Worm (Caenorhabditis elegans) whole organism, L1 larva: Measurements from ENCODE around the gene Y48G9A.7.

ENCODE experiments used
- ceh-82 ChIP-seq, 3 experiments: fragments of 150-350 bp in 1 of 3; sonication (generic microtip) in 2 of 3; optimal IDR thresholded peaks; 2 replicates each; lab custom pipeline; 2014 to 2017; ENCODE audit warnings: missing biosample characterization in 3 of 3, missing genetic modification characterization in 3 of 3
- efl-3 ChIP-seq: fragments of 200-800 bp; sonication (Bioruptor generic); optimal IDR thresholded peaks from 2 replicates; lab custom pipeline; 2018; ENCODE audit warnings: mild to moderate bottlenecking, missing genetic modification characterization, missing compliant biosample characterization
- egl-27 ChIP-seq, 2 experiments: fragments of 150-350 bp in 1 of 2; sonication (generic microtip); optimal IDR thresholded peaks; 3 replicates each; lab custom pipeline; 2017 to 2018; ENCODE audit warnings: missing biosample characterization in 2 of 2, missing genetic modification characterization in 2 of 2, missing genetic modification reagents in 2 of 2
- elt-3 ChIP-seq, 6 experiments: fragments of 150-350 bp in 1 of 6; sonication (generic microtip); optimal IDR thresholded peaks; 2 replicates each; lab custom pipeline; 2017 to 2018; ENCODE audit warnings: missing biosample characterization in 6 of 6, missing genetic modification characterization in 6 of 6, inconsistent platforms in 1 of 6
- jun-1 ChIP-seq: fragments of 150-350 bp; optimal IDR thresholded peaks from 2 replicates; lab custom pipeline; 2014; ENCODE audit warnings: missing biosample characterization, missing genetic modification reagents, missing genetic modification characterization
- lin-13 ChIP-seq: fragments of 150-350 bp; optimal IDR thresholded peaks from 2 replicates; lab custom pipeline; 2014; ENCODE audit warnings: missing biosample characterization, missing genetic modification reagents, missing genetic modification characterization
- nhr-237 ChIP-seq: fragments of 150-350 bp; optimal IDR thresholded peaks from 2 replicates; lab custom pipeline; 2014; ENCODE audit warnings: missing biosample characterization, missing genetic modification characterization
- rnt-1 ChIP-seq: sonication (generic microtip); optimal IDR thresholded peaks from 2 replicates; lab custom pipeline; 2016; ENCODE audit warnings: mild to moderate bottlenecking, missing genetic modification characterization, moderate library complexity, missing compliant biosample characterization
- sptf-1 ChIP-seq: fragments of 150-350 bp; optimal IDR thresholded peaks from 2 replicates; lab custom pipeline; 2014; ENCODE audit warnings: missing biosample characterization, missing genetic modification characterization
- sup-37 ChIP-seq: fragments of 200-800 bp; sonication (Bioruptor generic); optimal IDR thresholded peaks from 2 replicates; lab custom pipeline; 2018; ENCODE audit warnings: mild to moderate bottlenecking, missing genetic modification characterization, missing compliant biosample characterization
- zag-1 ChIP-seq: fragments of 150-350 bp; optimal IDR thresholded peaks from 2 replicates; lab custom pipeline; 2014; ENCODE audit warnings: missing biosample characterization, missing genetic modification characterization

DNA sequence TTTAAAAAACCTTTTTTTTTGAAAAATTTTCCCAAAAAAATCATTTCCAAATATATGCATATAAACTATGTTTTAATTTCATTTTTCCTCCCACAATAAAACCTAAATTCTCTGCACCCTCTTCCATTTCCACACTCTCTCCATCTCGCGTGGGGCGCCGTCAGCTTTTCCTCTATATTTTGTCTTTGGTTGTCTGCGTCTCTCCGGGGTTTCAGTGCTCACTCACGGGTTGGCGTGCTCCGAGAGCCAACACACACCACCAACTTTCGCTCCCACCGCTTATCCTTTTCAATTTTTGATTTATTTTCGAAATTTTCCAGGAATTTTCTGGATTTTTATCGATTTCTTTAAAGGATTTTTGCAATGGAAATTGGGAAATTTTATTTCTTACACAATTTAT, 20.9 kb upstream of the Y48G9A.7 start:
- TF ChIP-seq ceh-82 (tag; optimal IDR thresholded peaks at IDR 0.05; lab: Kevin White, UChicago) (peak in 1 of 3 experiments; percentile 22), egl-27 (tag; optimal IDR thresholded peaks at IDR 0.05; lab: Kevin White, UChicago) (no peak), zag-1 (tag; lab: Kevin White, UChicago) (no peak), jun-1 (tag; lab: Kevin White, UChicago) (no peak), efl-3 (no peak), lin-13 (no peak), rnt-1 (tag; lab: Kevin White, UChicago) (no peak), elt-3 (tag; optimal IDR thresholded peaks at IDR 0.05; lab: Kevin White, UChicago) (no peak), nhr-237 (no peak), sptf-1 (no peak), sup-37 (GFP tag; lab: Kevin White, UChicago) (no peak)
